Fruit fly (Drosophila melanogaster) whole organism, embryonic: ENCODE measurements around the gene Teh1.
A peak's percentile ranks its signal among the peaks of the same experiment; 100 is the strongest.

Source experiments
- Antp ChIP-seq: fragments of 200-800 bp; sonication (Bioruptor generic); optimal IDR thresholded peaks from 3 replicates; lab custom pipeline; 2016; ENCODE audit warnings: missing biosample characterization, missing genetic modification characterization
- Awh ChIP-seq: fragments of 200-800 bp; sonication (Bioruptor generic); IDR thresholded peaks from 2 replicates; pipeline ENCODE4, ENCODE4 v1.3.6; 2022; ENCODE audit warnings: missing biosample characterization, missing genetic modification characterization
- CG10274 ChIP-seq: fragments of 200-800 bp; sonication (Bioruptor generic); optimal IDR thresholded peaks from 3 replicates; lab custom pipeline; 2017; ENCODE audit warnings: missing biosample characterization, mild to moderate bottlenecking, missing genetic modification characterization
- CG12219 ChIP-seq: fragments of 200-800 bp; sonication (Bioruptor generic); optimal IDR thresholded peaks from 3 replicates; lab custom pipeline; 2018; ENCODE audit warnings: missing biosample characterization, mild to moderate bottlenecking, missing genetic modification characterization
- CG12659 ChIP-seq: fragments of 200-800 bp; sonication (Bioruptor generic); optimal IDR thresholded peaks from 3 replicates; lab custom pipeline; 2017; ENCODE audit warnings: mild to moderate bottlenecking, missing biosample characterization, missing genetic modification reagents, missing genetic modification characterization
- CG14667 ChIP-seq: fragments of 200-800 bp; sonication (Bioruptor generic); IDR thresholded peaks from 2 replicates; pipeline ENCODE4 v1.3.6; 2022; ENCODE audit warnings: missing biosample characterization, missing genetic modification characterization
- CG14860 ChIP-seq: fragments of 200-800 bp; sonication (Bioruptor generic); IDR thresholded peaks from 3 replicates; pipeline ENCODE4 v1.3.6; 2022; ENCODE audit warnings: missing biosample characterization, missing genetic modification characterization; ENCODE audit not compliant: partially characterized antibody
- CG18262 ChIP-seq: fragments of 200-800 bp; optimal IDR thresholded peaks from 3 replicates; lab custom pipeline; 2019; ENCODE audit warnings: missing biosample characterization, mild to moderate bottlenecking, missing genetic modification characterization, moderate library complexity
- CG2712 ChIP-seq: fragments of 200-800 bp; optimal IDR thresholded peaks from 3 replicates; lab custom pipeline; 2019; ENCODE audit warnings: missing biosample characterization, mild to moderate bottlenecking, missing genetic modification characterization, moderate library complexity
- CG2889 ChIP-seq: fragments of 200-800 bp; sonication (Bioruptor generic); IDR thresholded peaks from 3 replicates; pipeline ENCODE4 v1.3.6; 2022; ENCODE audit warnings: missing biosample characterization, missing genetic modification characterization
- CG30403 ChIP-seq: fragments of 200-800 bp; sonication (Bioruptor generic); optimal IDR thresholded peaks from 3 replicates; lab custom pipeline; 2016; ENCODE audit warnings: missing biosample characterization, missing genetic modification characterization
- CG31224 ChIP-seq: fragments of 200-800 bp; sonication (Bioruptor generic); IDR thresholded peaks from 2 replicates; pipeline ENCODE4 v1.3.6; 2022; ENCODE audit warnings: missing biosample characterization, missing genetic modification characterization
- CG31441 ChIP-seq: fragments of 200-800 bp; sonication (Bioruptor generic); IDR thresholded peaks from 2 replicates; pipeline ENCODE4 v1.3.6; 2022; ENCODE audit warnings: missing biosample characterization, missing genetic modification characterization
- CG3163 ChIP-seq: fragments of 200-800 bp; sonication (Bioruptor generic); optimal IDR thresholded peaks from 3 replicates; lab custom pipeline; 2016; ENCODE audit warnings: missing biosample characterization, missing genetic modification characterization
- CG32532 ChIP-seq: fragments of 200-800 bp; sonication (Bioruptor generic); IDR thresholded peaks from 2 replicates; pipeline ENCODE4 v1.3.6; 2022; ENCODE audit warnings: missing biosample characterization, missing genetic modification characterization
- CG3726 ChIP-seq: fragments of 200-800 bp; sonication (Bioruptor generic); IDR thresholded peaks from 3 replicates; pipeline ENCODE4, ENCODE4 v1.3.6; 2022; ENCODE audit warnings: missing biosample characterization, missing genetic modification characterization
- CG3995 ChIP-seq: fragments of 200-800 bp; sonication (Bioruptor generic); optimal IDR thresholded peaks from 3 replicates; lab custom pipeline; 2016; ENCODE audit warnings: missing biosample characterization, missing genetic modification characterization
- CG7357 ChIP-seq: fragments of 200-800 bp; sonication (Bioruptor generic); IDR thresholded peaks from 3 replicates; pipeline ENCODE4 v1.3.6; 2022; ENCODE audit warnings: missing biosample characterization, missing genetic modification characterization
- CG7745 ChIP-seq: fragments of 200-800 bp; sonication (Bioruptor generic); optimal IDR thresholded peaks from 2 replicates; lab custom pipeline; 2018; ENCODE audit warnings: missing biosample characterization, mild to moderate bottlenecking, missing genetic modification characterization, moderate library complexity
- CG9932 ChIP-seq: fragments of 200-800 bp; sonication (Bioruptor generic); IDR thresholded peaks from 2 replicates; pipeline ENCODE4 v1.3.6; 2022; ENCODE audit warnings: missing biosample characterization, missing genetic modification characterization
- Camta ChIP-seq: fragments of 200-800 bp; sonication (Bioruptor generic); optimal IDR thresholded peaks from 2 replicates; lab custom pipeline; 2016; ENCODE audit warnings: missing biosample characterization, missing genetic modification characterization
- CrebB ChIP-seq: fragments of 200-800 bp; sonication (Bioruptor generic); optimal IDR thresholded peaks from 3 replicates; lab custom pipeline; 2018; ENCODE audit warnings: missing biosample characterization, mild to moderate bottlenecking, missing genetic modification characterization
- D19B ChIP-seq: fragments of 200-800 bp; sonication (Bioruptor generic); optimal IDR thresholded peaks from 2 replicates; lab custom pipeline; 2017; ENCODE audit warnings: missing biosample characterization, mild to moderate bottlenecking, missing genetic modification characterization
- Ets65A ChIP-seq: fragments of 200-800 bp; sonication (Bioruptor generic); peaks from one replicate; lab custom pipeline; 2016; ENCODE audit warnings: missing biosample characterization, missing genetic modification characterization
- Ets97D ChIP-seq: fragments of 200-800 bp; sonication (Bioruptor generic); optimal IDR thresholded peaks from 3 replicates; lab custom pipeline; 2016; ENCODE audit warnings: missing biosample characterization, missing genetic modification characterization
- HLH4C ChIP-seq: fragments of 200-800 bp; sonication (Bioruptor generic); IDR thresholded peaks from 3 replicates; pipeline ENCODE4 v1.3.6; 2022; ENCODE audit warnings: missing biosample characterization, missing genetic modification characterization; ENCODE audit not compliant: partially characterized antibody
- HLH54F ChIP-seq: fragments of 200-800 bp; sonication (Bioruptor generic); optimal IDR thresholded peaks from 3 replicates; lab custom pipeline; 2016; ENCODE audit warnings: missing biosample characterization, missing genetic modification characterization
- Nf-YC ChIP-seq: fragments of 200-800 bp; optimal IDR thresholded peaks from 3 replicates; lab custom pipeline; 2019; ENCODE audit warnings: missing biosample characterization, mild to moderate bottlenecking, missing genetic modification characterization, moderate library complexity
- Optix ChIP-seq: fragments of 200-800 bp; sonication (Bioruptor generic); IDR thresholded peaks from 3 replicates; pipeline ENCODE4 v1.3.6; 2022; ENCODE audit warnings: missing biosample characterization, missing genetic modification characterization
- Poxn ChIP-seq: fragments of 200-800 bp; sonication (Bioruptor generic); IDR thresholded peaks from 2 replicates; pipeline ENCODE4 v1.3.6; 2022; ENCODE audit warnings: missing biosample characterization, missing genetic modification characterization
- Sox102F ChIP-seq: fragments of 200-800 bp; sonication (Bioruptor generic); optimal IDR thresholded peaks from 2 replicates; lab custom pipeline; 2018; ENCODE audit warnings: missing biosample characterization, mild to moderate bottlenecking, missing genetic modification characterization, moderate library complexity
- al ChIP-seq: fragments of 200-800 bp; sonication (Bioruptor generic); IDR thresholded peaks from 2 replicates; pipeline ENCODE4 v1.3.6; 2022; ENCODE audit warnings: missing biosample characterization, missing genetic modification characterization
- ara ChIP-seq: fragments of 200-800 bp; sonication (Bioruptor generic); IDR thresholded peaks from 2 replicates; pipeline ENCODE4 v1.3.6; 2022; ENCODE audit warnings: missing biosample characterization, missing genetic modification characterization
- bsh ChIP-seq, 2 experiments: fragments of 200-800 bp; sonication (Bioruptor generic); optimal IDR thresholded peaks; 2 replicates each; lab custom pipeline; 2017 to 2018; ENCODE audit warnings: mild to moderate bottlenecking in 2 of 2, missing biosample characterization in 2 of 2, missing genetic modification characterization in 2 of 2, moderate library complexity in 1 of 2
- chif ChIP-seq, 2 experiments: fragments of 200-800 bp; sonication (Bioruptor generic); optimal IDR thresholded peaks; 3 replicates each; lab custom pipeline; 2016; ENCODE audit warnings: missing biosample characterization in 2 of 2, missing genetic modification characterization in 2 of 2
- chn ChIP-seq: fragments of 200-800 bp; sonication (Bioruptor generic); optimal IDR thresholded peaks from 2 replicates; lab custom pipeline; 2016; ENCODE audit warnings: missing biosample characterization, missing genetic modification characterization
- fd64A ChIP-seq: fragments of 200-800 bp; sonication (Bioruptor generic); optimal IDR thresholded peaks from 3 replicates; lab custom pipeline; 2018; ENCODE audit warnings: missing biosample characterization, mild to moderate bottlenecking, missing genetic modification characterization
- grau ChIP-seq: fragments of 200-800 bp; optimal IDR thresholded peaks from 3 replicates; lab custom pipeline; 2019; ENCODE audit warnings: missing biosample characterization, mild to moderate bottlenecking, missing genetic modification characterization, moderate library complexity
- ham ChIP-seq: fragments of 200-800 bp; sonication (Bioruptor generic); IDR thresholded peaks from 2 replicates; pipeline ENCODE4 v1.3.6; 2022; ENCODE audit warnings: missing biosample characterization, missing genetic modification characterization
- hth ChIP-seq: fragments of >200 bp; optimal IDR thresholded peaks from 2 replicates; lab custom pipeline; 2017; ENCODE audit warnings: inconsistent platforms
- inv ChIP-seq: fragments of 200-800 bp; sonication (Bioruptor generic); IDR thresholded peaks from 2 replicates; pipeline ENCODE4 v1.3.6; 2022; ENCODE audit warnings: missing biosample characterization, missing genetic modification characterization; ENCODE audit not compliant: partially characterized antibody
- maf-S ChIP-seq: fragments of 200-800 bp; sonication (Bioruptor generic); optimal IDR thresholded peaks from 2 replicates; lab custom pipeline; 2016; ENCODE audit warnings: missing biosample characterization, missing genetic modification characterization
- oc ChIP-seq: fragments of 200-800 bp; sonication (Bioruptor generic); optimal IDR thresholded peaks from 2 replicates; lab custom pipeline; 2018; ENCODE audit warnings: missing biosample characterization, mild to moderate bottlenecking, missing genetic modification characterization, moderate library complexity
- otp ChIP-seq: fragments of 200-800 bp; sonication (Bioruptor generic); IDR thresholded peaks from 3 replicates; pipeline ENCODE4, ENCODE4 v1.3.6; 2022; ENCODE audit warnings: missing biosample characterization, missing genetic modification characterization
- pnt ChIP-seq: fragments of 200-800 bp; sonication (Bioruptor generic); optimal IDR thresholded peaks from 3 replicates; lab custom pipeline; 2016; ENCODE audit warnings: missing biosample characterization, missing genetic modification characterization
- run ChIP-seq: fragments of 200-800 bp; sonication (Bioruptor generic); optimal IDR thresholded peaks from 3 replicates; lab custom pipeline; 2018; ENCODE audit warnings: missing biosample characterization, mild to moderate bottlenecking, missing genetic modification characterization
- seq ChIP-seq: fragments of 200-800 bp; sonication (Bioruptor generic); IDR thresholded peaks from 2 replicates; pipeline ENCODE4 v1.3.6; 2022; ENCODE audit warnings: missing biosample characterization, missing genetic modification characterization
- tin ChIP-seq: fragments of 200-800 bp; sonication (Bioruptor generic); optimal IDR thresholded peaks from 3 replicates; lab custom pipeline; 2016; ENCODE audit warnings: missing biosample characterization, missing genetic modification characterization
- trh ChIP-seq: fragments of 200-800 bp; sonication (Bioruptor generic); optimal IDR thresholded peaks from 2 replicates; lab custom pipeline; 2016; ENCODE audit warnings: missing biosample characterization, missing genetic modification characterization
- usp ChIP-seq: fragments of >200 bp; optimal IDR thresholded peaks from 2 replicates; lab custom pipeline; 2017; ENCODE audit warnings: missing biosample characterization, missing genetic modification characterization
- z ChIP-seq: fragments of 200-800 bp; sonication (Bioruptor generic); IDR thresholded peaks from 3 replicates; pipeline ENCODE4 v1.3.6; 2022; ENCODE audit warnings: missing biosample characterization, missing genetic modification characterization
- zen ChIP-seq: fragments of 200-800 bp; sonication (Bioruptor generic); optimal IDR thresholded peaks from 3 replicates; lab custom pipeline; 2018; ENCODE audit warnings: missing biosample characterization, mild to moderate bottlenecking, missing genetic modification characterization, moderate library complexity

Gene Teh1

dm6 chr3R:9777941-9778360 is 90.0 kb downstream of the Teh1 start, which contains the start of gene RpS29 (continued):
- no peak for TF ChIP-seq D19B (GFP tag; lab: Kevin White, UChicago)
- no peak for TF ChIP-seq hth
- TF ChIP-seq CG14860 (GFP tag; lab: Robert Waterston, UW) = peak; percentile 79
- peak; percentile 82 for TF ChIP-seq chn (GFP tag; lab: Kevin White, UChicago)
- no peak for TF ChIP-seq CG7357 (GFP tag; lab: Robert Waterston, UW)
- TF ChIP-seq Sox102F = peak; percentile 14
- peak; percentile 76 for TF ChIP-seq grau (tag; lab: Kevin White, UChicago)
- peak; percentile 54; the same call in 1 of the 2 replicates for TF ChIP-seq CG14667 (GFP tag; lab: Robert Waterston, UW)
- TF ChIP-seq Ets97D (GFP tag; lab: Kevin White, UChicago) = peak; percentile 98
- TF ChIP-seq CG32532 (GFP tag; lab: Robert Waterston, UW) = peak; percentile 89
- peak; percentile 47 for TF ChIP-seq CG10274
- TF ChIP-seq fd64A = peak; percentile 59
- TF ChIP-seq Antp (GFP tag; lab: Kevin White, UChicago) = peak; percentile 91
- peak; percentile 47 for TF ChIP-seq CG18262 (tag; lab: Kevin White, UChicago)
- peak; percentile 39 for TF ChIP-seq zen
- TF ChIP-seq CG3726 (GFP tag; lab: Robert Waterston, UW) = peak; percentile 69; the same call in 2 of the 3 replicates
- TF ChIP-seq ara (GFP tag; lab: Robert Waterston, UW) = peak; percentile 60; the same call in 1 of the 2 replicates
- TF ChIP-seq trh (GFP tag; lab: Kevin White, UChicago) = peak; percentile 53
- peak; percentile 84 for TF ChIP-seq maf-S (GFP tag; lab: Kevin White, UChicago)
- peak; percentile 72 for TF ChIP-seq al
- TF ChIP-seq oc = peak; percentile 63
- peak; percentile 99 for TF ChIP-seq Ets65A
- TF ChIP-seq CG7745 (tag; lab: Kevin White, UChicago) = peak; percentile 1
- TF ChIP-seq HLH4C = peak; percentile 82
- TF ChIP-seq Poxn (GFP tag; lab: Robert Waterston, UW) = peak; percentile 60; the same call in 1 of the 2 replicates
- peak; percentile 56 for TF ChIP-seq CG12219
- TF ChIP-seq Awh (GFP tag; lab: Robert Waterston, UW) = no peak
- peak; percentile 95 for TF ChIP-seq CG9932 (GFP tag; lab: Robert Waterston, UW)
- TF ChIP-seq HLH54F = peak; percentile 87
- TF ChIP-seq Nf-YC (tag; lab: Kevin White, UChicago) = peak; percentile 68
- peak; percentile 92 for TF ChIP-seq CG12659 (GFP tag; lab: Kevin White, UChicago)
- TF ChIP-seq bsh (GFP tag; optimal IDR thresholded peaks at IDR 0.05; lab: Kevin White, UChicago) = peak; percentile 46 to 49
- TF ChIP-seq CrebB (tag; lab: Kevin White, UChicago) = peak; percentile 87
- peak; percentile 46; the same call in 1 of the 3 replicates for TF ChIP-seq Optix (GFP tag; lab: Robert Waterston, UW)
- TF ChIP-seq usp (GFP tag; lab: Kevin White, UChicago) = no peak
- peak; percentile 80 for TF ChIP-seq CG30403 (GFP tag; lab: Kevin White, UChicago)
- TF ChIP-seq pnt (GFP tag; lab: Kevin White, UChicago) = peak; percentile 73
- TF ChIP-seq run (tag; lab: Kevin White, UChicago) = peak; percentile 49
- peak; percentile 92 for TF ChIP-seq inv (GFP tag; lab: Robert Waterston, UW)
- peak; percentile 74 for TF ChIP-seq CG3995 (GFP tag; lab: Kevin White, UChicago)
- peak; percentile 80 for TF ChIP-seq CG3163 (GFP tag; lab: Kevin White, UChicago)
- TF ChIP-seq CG2889 (GFP tag; lab: Robert Waterston, UW) = peak; percentile 65; the same call in 1 of the 3 replicates
- no peak; the same call in 1 of the 2 replicates for TF ChIP-seq seq
- TF ChIP-seq CG31441 (GFP tag; lab: Robert Waterston, UW) = peak; percentile 51; the same call in 1 of the 2 replicates
- peak; percentile 74 for TF ChIP-seq tin (GFP tag; lab: Kevin White, UChicago)
- peak; percentile 73 for TF ChIP-seq CG2712
- no peak for TF ChIP-seq ham (GFP tag; lab: Robert Waterston, UW)
- peak; percentile 72 for TF ChIP-seq Camta (GFP tag; lab: Kevin White, UChicago)
- TF ChIP-seq otp = peak; percentile 66; the same call in 2 of the 3 replicates
- no peak for TF ChIP-seq z (GFP tag; lab: Robert Waterston, UW)
- peak; percentile 57 to 70 for TF ChIP-seq chif (GFP tag; optimal IDR thresholded peaks at IDR 0.05; lab: Kevin White, UChicago)
- TF ChIP-seq CG31224 (GFP tag; lab: Robert Waterston, UW) = no peak
